Worm (Caenorhabditis elegans) whole organism, L1 larva: ENCODE results near the gene ZC239.21.

Experiments used
- fkh-10 ChIP-seq: sonication (generic microtip); optimal IDR thresholded peaks from 2 replicates; lab custom pipeline; 2017; ENCODE audit warnings: missing biosample characterization, missing genetic modification reagents, missing genetic modification characterization
- mdl-1 ChIP-seq, 2 experiments: fragments of 150-350 bp; optimal IDR thresholded peaks; 2 replicates each; lab custom pipeline; 2014 to 2017; ENCODE audit warnings: missing biosample characterization in 2 of 2, missing genetic modification characterization in 2 of 2, inconsistent platforms in 1 of 2
- mep-1 ChIP-seq: fragments of 150-350 bp; optimal IDR thresholded peaks from 2 replicates; lab custom pipeline; 2014; ENCODE audit warnings: missing biosample characterization, missing genetic modification characterization
- nhr-11 ChIP-seq: fragments of 150-350 bp; optimal IDR thresholded peaks from 2 replicates; lab custom pipeline; 2014; ENCODE audit warnings: missing biosample characterization, missing genetic modification characterization
- pag-3 ChIP-seq: sonication (generic microtip); optimal IDR thresholded peaks from 2 replicates; lab custom pipeline; 2017; ENCODE audit warnings: missing genetic modification characterization, mild to moderate bottlenecking, missing compliant biosample characterization, antibody characterized with exemption, borderline replicate concordance; ENCODE audit not compliant: insufficient read depth
- swsn-7 ChIP-seq: sonication (generic microtip); optimal IDR thresholded peaks from 2 replicates; lab custom pipeline; 2016; ENCODE audit warnings: missing genetic modification characterization, missing compliant biosample characterization
- unc-62 ChIP-seq: fragments of 150-350 bp; optimal IDR thresholded peaks from 2 replicates; lab custom pipeline; 2014; ENCODE audit warnings: missing biosample characterization, missing genetic modification reagents, missing genetic modification characterization
- ztf-11 ChIP-seq, 2 experiments: sonication (generic microtip); optimal IDR thresholded peaks; 2 replicates each; lab custom pipeline; 2016 to 2017; ENCODE audit warnings: missing genetic modification characterization in 2 of 2, missing biosample characterization in 1 of 2, missing compliant biosample characterization in 1 of 2

DNA sequence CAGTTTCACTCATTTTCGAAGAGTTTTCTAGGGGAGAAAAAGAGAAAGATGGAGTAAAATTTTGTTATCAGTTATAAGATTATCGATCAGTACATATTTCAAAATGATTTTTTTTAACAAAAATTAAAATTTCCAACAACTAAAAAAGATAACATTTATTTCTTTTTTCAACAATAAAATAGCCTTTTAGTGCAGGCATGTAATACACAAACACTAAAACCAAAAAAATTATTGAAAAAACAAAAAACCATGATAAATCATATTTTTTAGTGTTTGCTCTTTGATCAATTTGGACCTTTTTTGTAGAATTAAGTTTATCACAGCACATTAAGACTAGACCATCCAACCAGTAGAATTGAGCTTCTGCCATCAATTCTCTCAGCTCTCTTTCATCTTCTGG, 17.9 kb downstream of the ZC239.21 start, which contains the start of gene ZC239.15:
- no peak for TF ChIP-seq mdl-1 (tag; optimal IDR thresholded peaks at IDR 0.05; lab: Kevin White, UChicago)
- no peak for TF ChIP-seq ztf-11 (tag; optimal IDR thresholded peaks at IDR 0.05; lab: Kevin White, UChicago)
- no peak for TF ChIP-seq fkh-10 (GFP tag; lab: Kevin White, UChicago)
- TF ChIP-seq nhr-11 = no peak
- TF ChIP-seq pag-3 (tag; lab: Kevin White, UChicago) = no peak
- TF ChIP-seq mep-1 = no peak
- no peak for TF ChIP-seq swsn-7 (tag; lab: Kevin White, UChicago)
- TF ChIP-seq unc-62 (GFP tag; lab: Kevin White, UChicago) = no peak
